Worm (Caenorhabditis elegans) whole organism, L2 larva: ENCODE data around the gene F35D2.3.

Experiments used
- C34F6.9 ChIP-seq: fragments of 150-350 bp; optimal IDR thresholded peaks from 2 replicates; lab custom pipeline; 2014; ENCODE audit warnings: missing biosample characterization, missing genetic modification characterization
- R02D3.7 ChIP-seq: fragments of 150-350 bp; optimal IDR thresholded peaks from 2 replicates; lab custom pipeline; 2014; ENCODE audit warnings: missing biosample characterization, missing genetic modification characterization
- Y55F3AM.14 ChIP-seq: fragments of 200-800 bp; sonication (Bioruptor generic); optimal IDR thresholded peaks from 2 replicates; lab custom pipeline; 2018; ENCODE audit warnings: mild to moderate bottlenecking, missing genetic modification characterization, missing compliant biosample characterization
- ZK546.5 ChIP-seq: sonication (generic microtip); optimal IDR thresholded peaks from 2 replicates; lab custom pipeline; 2017; ENCODE audit warnings: missing biosample characterization, missing genetic modification characterization
- alr-1 ChIP-seq: fragments of 150-350 bp; optimal IDR thresholded peaks from 2 replicates; lab custom pipeline; 2014; ENCODE audit warnings: missing biosample characterization, missing genetic modification characterization
- aly-2 ChIP-seq: fragments of 150-350 bp; optimal IDR thresholded peaks from 2 replicates; lab custom pipeline; 2014; ENCODE audit warnings: missing biosample characterization, missing genetic modification characterization
- ama-1 ChIP-seq: fragments of 150-350 bp; optimal IDR thresholded peaks from 2 replicates; lab custom pipeline; 2018; ENCODE audit warnings: inconsistent platforms
- blmp-1 ChIP-seq: sonication (generic microtip); optimal IDR thresholded peaks from 2 replicates; lab custom pipeline; 2017; ENCODE audit warnings: missing genetic modification characterization, mild to moderate bottlenecking, missing compliant biosample characterization, antibody characterized with exemption, moderate library complexity; ENCODE audit not compliant: insufficient read depth
- ceh-16 ChIP-seq: fragments of 150-350 bp; optimal IDR thresholded peaks from 2 replicates; lab custom pipeline; 2014; ENCODE audit warnings: missing biosample characterization, missing genetic modification characterization
- ceh-82 ChIP-seq: fragments of 150-350 bp; optimal IDR thresholded peaks from 2 replicates; lab custom pipeline; 2014; ENCODE audit warnings: missing biosample characterization, missing genetic modification characterization
- crh-2 ChIP-seq: sonication (generic microtip); optimal IDR thresholded peaks from 2 replicates; lab custom pipeline; 2017; ENCODE audit warnings: missing biosample characterization, missing genetic modification characterization
- dmd-4 ChIP-seq: sonication (generic microtip); optimal IDR thresholded peaks from 2 replicates; lab custom pipeline; 2017; ENCODE audit warnings: missing biosample characterization, missing genetic modification characterization
- egl-27 ChIP-seq: sonication (generic microtip); optimal IDR thresholded peaks from 3 replicates; lab custom pipeline; 2017; ENCODE audit warnings: missing biosample characterization, missing genetic modification reagents, missing genetic modification characterization
- elt-1 ChIP-seq: fragments of 150-350 bp; optimal IDR thresholded peaks from 2 replicates; lab custom pipeline; 2014; ENCODE audit warnings: missing biosample characterization, missing genetic modification characterization
- elt-3 ChIP-seq: sonication (generic microtip); optimal IDR thresholded peaks from 2 replicates; lab custom pipeline; 2017; ENCODE audit warnings: missing biosample characterization, missing genetic modification characterization
- fos-1 ChIP-seq: fragments of 150-350 bp; optimal IDR thresholded peaks from 2 replicates; lab custom pipeline; 2014; ENCODE audit warnings: missing biosample characterization, missing genetic modification characterization
- gmeb-1 ChIP-seq: fragments of 150-350 bp; optimal IDR thresholded peaks from 2 replicates; lab custom pipeline; 2014; ENCODE audit warnings: missing biosample characterization, missing genetic modification characterization
- lin-13 ChIP-seq: fragments of 150-350 bp; optimal IDR thresholded peaks from 2 replicates; lab custom pipeline; 2014; ENCODE audit warnings: missing biosample characterization, missing genetic modification reagents, missing genetic modification characterization
- lsy-2 ChIP-seq, 2 experiments: fragments of 150-350 bp in 1 of 2; sonication (generic microtip) in 1 of 2; optimal IDR thresholded peaks; 2 replicates each; lab custom pipeline; 2014 to 2017; ENCODE audit warnings: missing biosample characterization in 2 of 2, missing genetic modification characterization in 2 of 2
- mab-5 ChIP-seq: fragments of 150-350 bp; optimal IDR thresholded peaks from 2 replicates; lab custom pipeline; 2014; ENCODE audit warnings: missing biosample characterization, missing genetic modification characterization
- mbf-1 ChIP-seq: sonication (generic microtip); optimal IDR thresholded peaks from 2 replicates; lab custom pipeline; 2017; ENCODE audit warnings: missing biosample characterization, missing genetic modification characterization
- mdl-1 ChIP-seq, 2 experiments: fragments of 150-350 bp in 1 of 2; sonication (generic microtip) in 1 of 2; optimal IDR thresholded peaks; 2 replicates each; lab custom pipeline; 2017; ENCODE audit warnings: missing biosample characterization in 2 of 2, missing genetic modification characterization in 2 of 2
- nhr-11 ChIP-seq: fragments of 150-350 bp; optimal IDR thresholded peaks from 2 replicates; lab custom pipeline; 2014; ENCODE audit warnings: missing biosample characterization, missing genetic modification characterization
- nhr-12 ChIP-seq: fragments of 150-350 bp; optimal IDR thresholded peaks from 2 replicates; lab custom pipeline; 2014; ENCODE audit warnings: missing biosample characterization, missing genetic modification characterization
- nhr-129 ChIP-seq: fragments of 150-350 bp; optimal IDR thresholded peaks from 2 replicates; lab custom pipeline; 2014; ENCODE audit warnings: missing biosample characterization, missing genetic modification characterization
- nhr-237 ChIP-seq: fragments of 150-350 bp; optimal IDR thresholded peaks from 2 replicates; lab custom pipeline; 2014; ENCODE audit warnings: missing biosample characterization, missing genetic modification characterization
- nhr-25 ChIP-seq: fragments of 150-350 bp; sonication (generic microtip); optimal IDR thresholded peaks from 3 replicates; lab custom pipeline; 2014; ENCODE audit warnings: missing biosample characterization, missing genetic modification characterization
- nhr-6 ChIP-seq: fragments of 150-350 bp; optimal IDR thresholded peaks from 2 replicates; lab custom pipeline; 2014; ENCODE audit warnings: missing biosample characterization, missing genetic modification characterization
- peb-1 ChIP-seq: fragments of 150-350 bp; optimal IDR thresholded peaks from 2 replicates; lab custom pipeline; 2014; ENCODE audit warnings: missing biosample characterization, missing genetic modification characterization
- sem-4 ChIP-seq: fragments of 150-350 bp; optimal IDR thresholded peaks from 2 replicates; lab custom pipeline; 2014; ENCODE audit warnings: missing biosample characterization, missing genetic modification reagents, missing genetic modification characterization
- skn-1 ChIP-seq: sonication (generic microtip); optimal IDR thresholded peaks from 2 replicates; lab custom pipeline; 2017; ENCODE audit warnings: missing biosample characterization, missing genetic modification characterization
- sma-9 ChIP-seq, 2 experiments: fragments of 150-350 bp in 1 of 2; sonication (generic microtip) in 1 of 2; optimal IDR thresholded peaks; 2 replicates each; lab custom pipeline; 2014 to 2016; ENCODE audit warnings: missing genetic modification characterization in 2 of 2, mild to moderate bottlenecking in 1 of 2, missing biosample characterization in 1 of 2, missing compliant biosample characterization in 1 of 2, missing genetic modification reagents in 1 of 2, moderate library complexity in 1 of 2
- snpc-4 ChIP-seq: fragments of 150-350 bp; optimal IDR thresholded peaks from 2 replicates; lab custom pipeline; 2014; ENCODE audit warnings: missing biosample characterization, missing genetic modification characterization
- unc-39 ChIP-seq: fragments of 150-350 bp; optimal IDR thresholded peaks from 2 replicates; lab custom pipeline; 2014; ENCODE audit warnings: missing biosample characterization, missing genetic modification characterization
- unc-55 ChIP-seq: fragments of 150-350 bp; sonication (generic microtip); optimal IDR thresholded peaks from 3 replicates; lab custom pipeline; 2014; ENCODE audit warnings: missing biosample characterization, missing genetic modification reagents, missing genetic modification characterization
- unc-62 ChIP-seq: fragments of 150-350 bp; optimal IDR thresholded peaks from 2 replicates; lab custom pipeline; 2014; ENCODE audit warnings: missing biosample characterization, missing genetic modification reagents, missing genetic modification characterization
- zag-1 ChIP-seq: fragments of 150-350 bp; optimal IDR thresholded peaks from 2 replicates; lab custom pipeline; 2014; ENCODE audit warnings: missing biosample characterization, missing genetic modification characterization
- ztf-1 ChIP-seq: fragments of 200-800 bp; sonication (Bioruptor generic); conservative IDR thresholded peaks from 2 replicates; pipeline ENCODE4 v1.3.6; 2022; ENCODE audit warnings: missing genetic modification characterization, missing compliant biosample characterization
- ztf-11 ChIP-seq: sonication (generic microtip); optimal IDR thresholded peaks from 2 replicates; lab custom pipeline; 2017; ENCODE audit warnings: missing biosample characterization, missing genetic modification characterization
- ztf-4 ChIP-seq: fragments of 150-350 bp; optimal IDR thresholded peaks from 2 replicates; lab custom pipeline; 2014; ENCODE audit warnings: missing biosample characterization, missing genetic modification characterization

The F35D2.3 gene

ce11 chrII:7554716-7555247 is 15.6 kb upstream of the F35D2.3 start (continued):
- no peak for TF ChIP-seq C34F6.9 (tag; lab: Kevin White, UChicago)
- peak; percentile 3 for TF ChIP-seq egl-27
- TF ChIP-seq snpc-4 (tag; lab: Kevin White, UChicago): no peak
- TF ChIP-seq nhr-6 (tag; lab: Kevin White, UChicago): no peak
- no peak for TF ChIP-seq nhr-12 (tag; lab: Kevin White, UChicago)
- no peak for TF ChIP-seq zag-1 (tag; lab: Kevin White, UChicago)
- no peak for TF ChIP-seq blmp-1 (tag; lab: Kevin White, UChicago)
- no peak for TF ChIP-seq ztf-1 (GFP tag; lab: Robert Waterston, UW)
- no peak for TF ChIP-seq mab-5 (tag; lab: Kevin White, UChicago)
- no peak for TF ChIP-seq elt-3 (tag; lab: Kevin White, UChicago)
- TF ChIP-seq unc-62 (GFP tag; lab: Kevin White, UChicago): no peak
- peak in 1 of 2 experiments; percentile 6 for TF ChIP-seq lsy-2 (tag; optimal IDR thresholded peaks at IDR 0.05; lab: Kevin White, UChicago)

DNA sequence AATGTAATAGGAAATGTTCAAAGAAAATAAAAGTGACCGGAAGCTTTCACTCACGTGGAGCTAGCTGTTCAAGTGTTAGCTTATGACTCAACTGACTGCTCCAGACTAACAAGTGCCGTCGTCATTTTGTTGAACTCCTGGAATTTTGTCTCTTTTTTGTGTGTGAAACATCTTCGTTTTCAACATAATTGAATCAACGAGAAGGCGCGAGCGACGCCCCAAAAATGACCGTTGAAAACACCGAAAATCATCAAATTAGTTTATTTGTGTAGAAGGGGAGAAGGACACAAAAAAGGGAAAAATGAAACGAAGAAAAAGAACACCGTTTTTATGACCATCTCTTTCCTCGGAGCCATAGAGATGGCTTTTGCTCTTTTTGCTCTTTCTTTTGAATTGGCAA is 15.0 kb upstream of the F35D2.3 start, which contains the start of gene ZK1290.14:
Gene ZK1290.14 (minus strand): TSS at position 139 of the 400 bp plus-strand sequence.
- TF ChIP-seq sem-4 (tag; lab: Kevin White, UChicago) (peak; percentile 51), nhr-12 (tag; lab: Kevin White, UChicago) (no peak)

DNA sequence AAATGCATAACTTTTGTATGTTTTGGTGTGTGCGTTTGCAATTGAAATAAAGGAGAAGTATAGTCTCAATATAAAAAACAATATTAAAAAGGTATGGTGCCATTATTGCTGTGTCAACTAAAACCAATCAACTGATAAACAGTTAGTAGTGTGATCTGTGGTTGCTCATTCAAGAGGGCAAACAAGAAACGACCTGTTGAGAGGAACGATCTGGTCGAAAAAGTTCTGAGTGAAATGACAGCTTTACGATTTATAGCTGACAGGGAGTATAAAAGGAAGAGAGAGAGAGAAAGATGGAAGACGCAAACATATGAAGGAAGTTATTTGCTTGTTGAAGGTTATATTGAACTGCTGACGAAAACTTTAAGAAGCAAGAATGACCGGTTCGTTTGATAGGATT is 12.4 kb upstream of the F35D2.3 start:
- TF ChIP-seq fos-1: peak; percentile 2
- TF ChIP-seq ZK546.5 (tag; lab: Kevin White, UChicago): no peak
- no peak for TF ChIP-seq ztf-4 (tag; lab: Kevin White, UChicago)
- TF ChIP-seq nhr-11 (tag; lab: Kevin White, UChicago): no peak
- no peak for TF ChIP-seq Y55F3AM.14
- TF ChIP-seq aly-2 (tag; lab: Kevin White, UChicago): no peak
- TF ChIP-seq sma-9 (GFP tag; optimal IDR thresholded peaks at IDR 0.05; lab: Kevin White, UChicago): no peak
- no peak for TF ChIP-seq sma-9 (tag; optimal IDR thresholded peaks at IDR 0.05; lab: Kevin White, UChicago)
- TF ChIP-seq nhr-6 (tag; lab: Kevin White, UChicago): no peak
- no peak for TF ChIP-seq elt-1 (tag; lab: Kevin White, UChicago)
- no peak for TF ChIP-seq peb-1 (tag; lab: Kevin White, UChicago)
- no peak for TF ChIP-seq unc-39 (tag; lab: Kevin White, UChicago)
- TF ChIP-seq mab-5 (tag; lab: Kevin White, UChicago): no peak
- TF ChIP-seq unc-55 (GFP tag; lab: Kevin White, UChicago): no peak
- no peak for TF ChIP-seq gmeb-1
- peak; percentile 6 for TF ChIP-seq nhr-25
- TF ChIP-seq dmd-4: no peak
- no peak for TF ChIP-seq skn-1
- TF ChIP-seq, all 48 proteins: peak for 2

- TF ChIP-seq aly-2 (tag; lab: Kevin White, UChicago) (no peak), nhr-12 (tag; lab: Kevin White, UChicago) (no peak), crh-2 (tag; lab: Kevin White, UChicago) (no peak), unc-62 (GFP tag; lab: Kevin White, UChicago) (no peak), R02D3.7 (no peak), elt-3 (tag; lab: Kevin White, UChicago) (no peak), sma-9 (GFP tag; optimal IDR thresholded peaks at IDR 0.05; lab: Kevin White, UChicago) (no peak), sma-9 (tag; optimal IDR thresholded peaks at IDR 0.05; lab: Kevin White, UChicago) (no peak), egl-27 (no peak), mdl-1 (tag; optimal IDR thresholded peaks at IDR 0.05; lab: Kevin White, UChicago) (no peak), elt-1 (tag; lab: Kevin White, UChicago) (no peak), nhr-129 (no peak), ama-1 (lab: Kevin White, UChicago) (no peak), dmd-4 (no peak), ceh-16 (no peak), ztf-1 (GFP tag; lab: Robert Waterston, UW) (no peak)
- TF ChIP-seq, all 48 proteins: peak for 0
Observed at ce11 chrII:7558864-7559263, 11.5 kb upstream of the F35D2.3 start.

ce11 chrII:7560844-7561243 is 9.6 kb upstream of the F35D2.3 start:
- TF ChIP-seq mab-5 (tag; lab: Kevin White, UChicago): no peak
- no peak for TF ChIP-seq ceh-82 (tag; lab: Kevin White, UChicago)
- TF ChIP-seq R02D3.7: no peak
- TF ChIP-seq ceh-16: no peak
- no peak for TF ChIP-seq sma-9 (GFP tag; optimal IDR thresholded peaks at IDR 0.05; lab: Kevin White, UChicago)
- TF ChIP-seq sma-9 (tag; optimal IDR thresholded peaks at IDR 0.05; lab: Kevin White, UChicago): no peak
- TF ChIP-seq lin-13 (GFP tag; lab: Kevin White, UChicago): no peak
- TF ChIP-seq Y55F3AM.14: no peak
- no peak for TF ChIP-seq ztf-11 (tag; lab: Kevin White, UChicago)
- no peak for TF ChIP-seq nhr-11 (tag; lab: Kevin White, UChicago)
- no peak for TF ChIP-seq alr-1 (tag; lab: Kevin White, UChicago)
- TF ChIP-seq mbf-1 (tag; lab: Kevin White, UChicago): no peak
- TF ChIP-seq nhr-237 (tag; lab: Kevin White, UChicago): no peak
- no peak for TF ChIP-seq zag-1 (tag; lab: Kevin White, UChicago)
- no peak for TF ChIP-seq ztf-4 (tag; lab: Kevin White, UChicago)
